Fruit fly (Drosophila melanogaster): Measurements from ENCODE around the gene Hmx.

Gene Hmx

dm6 chr3R:17616541-17616940 is 57.8 kb downstream of the Hmx start (continued):
- no peak for TF ChIP-seq CG33213 (GFP tag; optimal IDR thresholded peaks at IDR 0.05)
- TF ChIP-seq CG17361 (GFP tag; IDR thresholded peaks at IDR 0.05), result 0 out of 3 replicates have a peak, but pooled peaks have one; percentile 17
- no peak for TF ChIP-seq Lim3 (GFP tag; IDR thresholded peaks at IDR 0.05)
- no peak for TF ChIP-seq Hr51 (GFP tag; optimal IDR thresholded peaks at IDR 0.05)
- TF ChIP-seq sob (GFP tag; IDR thresholded peaks at IDR 0.05), result no peak; the same call in 1 of the 2 replicates
- TF ChIP-seq eyg (GFP tag; optimal IDR thresholded peaks at IDR 0.05), result no peak
- no peak for TF ChIP-seq ham (GFP tag; IDR thresholded peaks at IDR 0.05)
- TF ChIP-seq CG12659 (GFP tag; optimal IDR thresholded peaks at IDR 0.05), result no peak
- TF ChIP-seq phol (tag; optimal IDR thresholded peaks at IDR 0.05), result no peak
- peak; percentile 37; the same call in 1 of the 2 replicates for TF ChIP-seq Rfx (GFP tag; IDR thresholded peaks at IDR 0.05)
- TF ChIP-seq z (GFP tag; IDR thresholded peaks at IDR 0.05), result no peak
- TF ChIP-seq Dip2 (GFP tag; IDR thresholded peaks at IDR 0.05), result peak; percentile 81
- TF ChIP-seq sug (tag; optimal IDR thresholded peaks at IDR 0.05), result no peak

- TF ChIP-seq pnt (GFP tag; optimal IDR thresholded peaks at IDR 0.05) (no peak), HmgZ (tag; optimal IDR thresholded peaks at IDR 0.05) (peak; percentile 46), CG18262 (tag; optimal IDR thresholded peaks at IDR 0.05) (peak; percentile 15), gro (GFP tag; optimal IDR thresholded peaks at IDR 0.05) (no peak), corto (GFP tag; optimal IDR thresholded peaks at IDR 0.05) (no peak), lilli (GFP tag; optimal IDR thresholded peaks at IDR 0.05) (peak; percentile 40), ttk (GFP tag; IDR thresholded peaks at IDR 0.05) (no peak), CHES-1-like (GFP tag; optimal IDR thresholded peaks at IDR 0.05) (no peak), caup (GFP tag; optimal IDR thresholded peaks at IDR 0.05; ENCODE audit: severe bottlenecking) (no peak), tin (GFP tag; optimal IDR thresholded peaks at IDR 0.05) (peak; percentile 5), CG32767 (GFP tag; IDR thresholded peaks at IDR 0.05) (no peak), CG3065 (GFP tag; optimal IDR thresholded peaks at IDR 0.05) (no peak), CG18764 (GFP tag; optimal IDR thresholded peaks at IDR 0.05) (no peak), CG7839 (tag; optimal IDR thresholded peaks at IDR 0.05) (no peak), ewg (GFP tag; optimal IDR thresholded peaks at IDR 0.05) (no peak), mam (GFP tag; optimal IDR thresholded peaks at IDR 0.05) (peak; percentile 10), grau (tag; optimal IDR thresholded peaks at IDR 0.05) (peak; percentile 20), ap (GFP tag; IDR thresholded peaks at IDR 0.05) (no peak), gt (GFP tag; IDR thresholded peaks at IDR 0.05) (no peak), tx (GFP tag; optimal IDR thresholded peaks at IDR 0.05) (no peak), Atf-2 (GFP tag; optimal IDR thresholded peaks at IDR 0.05) (no peak), Stat92E (GFP tag; optimal IDR thresholded peaks at IDR 0.05) (peak in 1 of 3 experiments; percentile 71), CG31388 (GFP tag; optimal IDR thresholded peaks at IDR 0.05) (no peak), ara (GFP tag; IDR thresholded peaks at IDR 0.05) (no peak), Deaf1 (tag; optimal IDR thresholded peaks at IDR 0.05) (no peak), Fer3 (tag; optimal IDR thresholded peaks at IDR 0.05) (no peak), abd-A (tag; optimal IDR thresholded peaks at IDR 0.05) (peak; percentile 66), CG8388 (GFP tag; optimal IDR thresholded peaks at IDR 0.05) (no peak), crc (GFP tag; optimal IDR thresholded peaks at IDR 0.05) (no peak), CG4404 (GFP tag; IDR thresholded peaks at IDR 0.05) (no peak), CG8765 (GFP tag; IDR thresholded peaks at IDR 0.05) (no peak), Lhr (GFP tag; optimal IDR thresholded peaks at IDR 0.05) (peak; percentile 26), Oaz (GFP tag; IDR thresholded peaks at IDR 0.05) (no peak), Doc2 (GFP tag; IDR thresholded peaks at IDR 0.05) (no peak), ci (GFP tag; IDR thresholded peaks at IDR 0.05) (no peak), org-1 (GFP tag; optimal IDR thresholded peaks at IDR 0.05) (no peak), CG31224 (GFP tag; IDR thresholded peaks at IDR 0.05) (no peak)
These were observed 58.6 kb downstream of the Hmx start for dm6 chr3R:17617121-17617975.
